Worm (Caenorhabditis elegans): ENCODE results near the gene pdhk-2.

The pdhk-2 gene

ce11 chrIII:8741276-8741860, at the start of gene pdhk-2:
TSS of gene pdhk-2 (minus strand) at chrIII:8741412.
- peak; percentile 73 for TF ChIP-seq unc-62 (GFP tag; optimal IDR thresholded peaks at IDR 0.05)
- no peak for TF ChIP-seq ztf-11 (tag; optimal IDR thresholded peaks at IDR 0.05)
- TF ChIP-seq nhr-28 (tag; optimal IDR thresholded peaks at IDR 0.05), result peak; percentile 7
- no peak for TF ChIP-seq elt-3 (tag; optimal IDR thresholded peaks at IDR 0.05)
- no peak for TF ChIP-seq fos-1 (tag; optimal IDR thresholded peaks at IDR 0.05)
- TF ChIP-seq elt-1 (tag; optimal IDR thresholded peaks at IDR 0.05), result peak; percentile 72
- peak; percentile 24 for TF ChIP-seq nhr-77 (tag; optimal IDR thresholded peaks at IDR 0.05)
- TF ChIP-seq ama-1 (optimal IDR thresholded peaks at IDR 0.05), result peak; percentile 57
- peak; percentile 95 for TF ChIP-seq skn-1 (tag; optimal IDR thresholded peaks at IDR 0.05)
- TF ChIP-seq ZK546.5 (tag; optimal IDR thresholded peaks at IDR 0.05), result no peak
- peak; percentile 88 for TF ChIP-seq R02D3.7 (tag; optimal IDR thresholded peaks at IDR 0.05)
- no peak for TF ChIP-seq fkh-2 (tag; optimal IDR thresholded peaks at IDR 0.05)
- TF ChIP-seq daf-12 (tag; optimal IDR thresholded peaks at IDR 0.05), result no peak
- TF ChIP-seq lin-15B (tag; optimal IDR thresholded peaks at IDR 0.05), result peak; percentile 95
- TF ChIP-seq mml-1 (tag; optimal IDR thresholded peaks at IDR 0.05), result no peak
- TF ChIP-seq mdl-1 (tag; optimal IDR thresholded peaks at IDR 0.05), result peak; percentile 48
- TF ChIP-seq ceh-28 (tag; optimal IDR thresholded peaks at IDR 0.05), result peak; percentile 82
- peak; percentile 75 for TF ChIP-seq egl-5 (tag; optimal IDR thresholded peaks at IDR 0.05)
- peak; percentile 40 for TF ChIP-seq ztf-4 (tag; optimal IDR thresholded peaks at IDR 0.05)
- peak; percentile 66 for TF ChIP-seq fkh-10 (GFP tag; optimal IDR thresholded peaks at IDR 0.05)
- peak; percentile 91 for TF ChIP-seq lsy-12 (tag; optimal IDR thresholded peaks at IDR 0.05)
- TF ChIP-seq unc-39 (tag; optimal IDR thresholded peaks at IDR 0.05), result no peak
- TF ChIP-seq hmg-11 (tag; optimal IDR thresholded peaks at IDR 0.05), result peak; percentile 92
- peak; percentile 94 for TF ChIP-seq nhr-23 (tag; optimal IDR thresholded peaks at IDR 0.05)
- TF ChIP-seq tbx-2 (tag; optimal IDR thresholded peaks at IDR 0.05), result peak; percentile 88
- peak; percentile 78 for TF ChIP-seq ceh-82 (tag; optimal IDR thresholded peaks at IDR 0.05)
- peak; percentile 32 for TF ChIP-seq ceh-16 (tag; optimal IDR thresholded peaks at IDR 0.05)
- TF ChIP-seq nhr-237 (tag; optimal IDR thresholded peaks at IDR 0.05), result no peak
- no peak for TF ChIP-seq nhr-67 (tag; optimal IDR thresholded peaks at IDR 0.05)
- peak; percentile 92 for TF ChIP-seq nfya-1 (tag; optimal IDR thresholded peaks at IDR 0.05; ENCODE audit: insufficient read depth)
- peak; percentile 97 for TF ChIP-seq pha-4 (tag; optimal IDR thresholded peaks at IDR 0.05)
- TF ChIP-seq nhr-43 (tag; optimal IDR thresholded peaks at IDR 0.05; ENCODE audit: poor library complexity, severe bottlenecking), result peak; percentile 96
- no peak for TF ChIP-seq sea-2 (GFP tag; optimal IDR thresholded peaks at IDR 0.05)
- no peak for TF ChIP-seq nhr-12 (tag; optimal IDR thresholded peaks at IDR 0.05)
- TF ChIP-seq ceh-9 (tag; optimal IDR thresholded peaks at IDR 0.05), result no peak
- peak; percentile 71 for TF ChIP-seq pqm-1 (tag; optimal IDR thresholded peaks at IDR 0.05)
- TF ChIP-seq elt-2 (tag; optimal IDR thresholded peaks at IDR 0.05), result peak; percentile 80
- no peak for TF ChIP-seq nhr-76 (tag; optimal IDR thresholded peaks at IDR 0.05)
- peak; percentile 88 for TF ChIP-seq jun-1 (tag; optimal IDR thresholded peaks at IDR 0.05)
- peak; percentile 89 for TF ChIP-seq lin-39 (tag; optimal IDR thresholded peaks at IDR 0.05)
- TF ChIP-seq egl-27 (tag; optimal IDR thresholded peaks at IDR 0.05), result peak; percentile 63
- peak; percentile 46 for TF ChIP-seq nhr-11 (tag; optimal IDR thresholded peaks at IDR 0.05)
- peak; percentile 79 for TF ChIP-seq snpc-4 (tag; optimal IDR thresholded peaks at IDR 0.05)
- TF ChIP-seq nhr-25 (tag; optimal IDR thresholded peaks at IDR 0.05), result peak; percentile 91
- TF ChIP-seq zag-1 (tag; optimal IDR thresholded peaks at IDR 0.05), result peak; percentile 10
- no peak for TF ChIP-seq eor-1 (tag; optimal IDR thresholded peaks at IDR 0.05)
- peak; percentile 36 for TF ChIP-seq aly-2 (tag; optimal IDR thresholded peaks at IDR 0.05)

Measured in whole organism, L3 larva.